In genomic region chrX:1006182-1006581, dm6 we compare ENCODE assay signal across 2 fruit fly cellular contexts.
A peak's percentile ranks its signal among the peaks of the same experiment; 100 is the strongest.
TF ChIP-seq lines count a peak whose summit lies in the region.

No protein-coding gene starts in this region.

- TF ChIP-seq CTCF in whole organism, embryonic (GFP tag; optimal IDR thresholded peaks at IDR 0.05; lab: Kevin White, UChicago), result no peak

TF ChIP-seq in whole organism, embryonic, 481 proteins besides CTCF, POLR2A, EP300 and RAD21:
- TF ChIP-seq CG10431 (GFP tag; optimal IDR thresholded peaks at IDR 0.05; lab: Kevin White, UChicago), result peak; percentile 54
- TF ChIP-seq scrt (GFP tag; optimal IDR thresholded peaks at IDR 0.05; lab: Kevin White, UChicago), result peak; percentile 32
- TF ChIP-seq Lhr (GFP tag; optimal IDR thresholded peaks at IDR 0.05; lab: Kevin White, UChicago), result no peak
- TF ChIP-seq corto (GFP tag; optimal IDR thresholded peaks at IDR 0.05; lab: Kevin White, UChicago), result no peak
- no peak for TF ChIP-seq HHEX (GFP tag; optimal IDR thresholded peaks at IDR 0.05; lab: Kevin White, UChicago)
- peak; percentile 61 for TF ChIP-seq nerfin-1 (tag; optimal IDR thresholded peaks at IDR 0.05; lab: Kevin White, UChicago)
- no peak for TF ChIP-seq CG11093 (GFP tag; IDR thresholded peaks at IDR 0.05; lab: Robert Waterston, UW)
- TF ChIP-seq CG3163 (GFP tag; optimal IDR thresholded peaks at IDR 0.05; lab: Kevin White, UChicago), result no peak
- no peak for TF ChIP-seq seq (GFP tag; IDR thresholded peaks at IDR 0.05; lab: Robert Waterston, UW)

TF ChIP-seq in whole organism, prepupa, 60 proteins besides CTCF, POLR2A, EP300 and RAD21:
- TF ChIP-seq Eip78C (GFP tag; lab: Kevin White, UChicago), result peak; percentile 35
- no peak for TF ChIP-seq Hr39 (GFP tag; optimal IDR thresholded peaks at IDR 0.05; lab: Kevin White, UChicago)
